Fruit fly (Drosophila melanogaster): ENCODE data around the gene bam.

bam gene

DNA sequence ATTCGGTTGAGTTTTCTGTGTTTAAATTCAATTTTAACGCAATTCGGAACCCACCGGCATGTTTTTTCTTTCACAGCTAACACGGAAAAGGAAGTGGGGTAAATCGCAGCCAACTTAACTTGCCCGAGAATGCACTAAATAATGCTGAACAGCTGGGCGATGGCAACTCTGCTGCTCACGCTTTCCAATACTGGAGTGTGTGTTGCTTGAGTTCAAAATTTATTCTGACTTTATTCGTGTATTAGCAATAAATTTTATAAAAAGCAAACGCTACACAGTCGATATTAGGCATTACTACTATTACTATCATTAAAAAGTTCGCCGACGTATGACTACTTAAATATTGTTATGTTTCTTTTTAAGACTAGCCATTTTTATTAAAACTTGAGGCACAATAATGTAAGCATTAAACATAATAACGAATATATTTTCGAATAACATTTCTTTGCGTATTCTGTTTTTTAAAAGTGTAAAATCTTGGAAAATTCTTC is 2.5 kb upstream of the bam start, which contains the start of the genes RpS27 and Nup37 (continued):
- TF ChIP-seq CG4424 (GFP tag; optimal IDR thresholded peaks at IDR 0.05) (peak; percentile 98), D19B (GFP tag; optimal IDR thresholded peaks at IDR 0.05) (peak; percentile 94), CG14014 (GFP tag; IDR thresholded peaks at IDR 0.05) (peak; percentile 95), Ada2b (GFP tag; IDR thresholded peaks at IDR 0.05) (peak; percentile 87), kay (GFP tag; optimal IDR thresholded peaks at IDR 0.05) (peak; percentile 93), Bdp1 (GFP tag; optimal IDR thresholded peaks at IDR 0.05) (peak; percentile 94), ro (GFP tag; IDR thresholded peaks at IDR 0.05) (peak; percentile 94), Abd-B (GFP tag; optimal IDR thresholded peaks at IDR 0.05) (peak; percentile 93), CG14050 (GFP tag; IDR thresholded peaks at IDR 0.05) (peak; percentile 93), caup (GFP tag; optimal IDR thresholded peaks at IDR 0.05; ENCODE audit: severe bottlenecking) (peak; percentile 100), wdn (GFP tag; IDR thresholded peaks at IDR 0.05) (peak; percentile 94), CG5180 (GFP tag; optimal IDR thresholded peaks at IDR 0.05) (peak; percentile 91), Dbx (GFP tag; IDR thresholded peaks at IDR 0.05) (peak; percentile 99), ara (GFP tag; IDR thresholded peaks at IDR 0.05) (peak; percentile 95), bcd (GFP tag; optimal IDR thresholded peaks at IDR 0.05) (peak; percentile 100), nau (GFP tag; optimal IDR thresholded peaks at IDR 0.05) (peak; percentile 98), Hey (tag; optimal IDR thresholded peaks at IDR 0.05) (peak; percentile 99), pnt (GFP tag; optimal IDR thresholded peaks at IDR 0.05) (peak; percentile 91), CG16863 (GFP tag; optimal IDR thresholded peaks at IDR 0.05) (peak; percentile 98), Hr3 (GFP tag; optimal IDR thresholded peaks at IDR 0.05) (peak; percentile 96), CG11696 (GFP tag; IDR thresholded peaks at IDR 0.05) (peak; percentile 84), CG10209 (GFP tag; optimal IDR thresholded peaks at IDR 0.05) (peak; percentile 99), CG15696 (tag; optimal IDR thresholded peaks at IDR 0.05) (peak; percentile 81), CG14710 (tag; optimal IDR thresholded peaks at IDR 0.05) (peak; percentile 97), sqz (GFP tag; optimal IDR thresholded peaks at IDR 0.05) (peak; percentile 98), CG11504 (tag; optimal IDR thresholded peaks at IDR 0.05) (peak; percentile 93), CG2129 (GFP tag; IDR thresholded peaks at IDR 0.05; ENCODE audit: partially characterized antibody) (no peak), amos (GFP tag; IDR thresholded peaks at IDR 0.05; ENCODE audit: partially characterized antibody) (peak; percentile 41; the same call in 1 of the 2 replicates), CG2202 (tag; optimal IDR thresholded peaks at IDR 0.05) (peak; percentile 96), CG6175 (GFP tag; IDR thresholded peaks at IDR 0.05) (peak; percentile 98), dimm (GFP tag; IDR thresholded peaks at IDR 0.05) (peak; percentile 92), NC2β (GFP tag; optimal IDR thresholded peaks at IDR 0.05) (peak; percentile 100), CG17912 (GFP tag; optimal IDR thresholded peaks at IDR 0.05) (peak; percentile 100), CG17568 (GFP tag; optimal IDR thresholded peaks at IDR 0.05) (peak; percentile 98), CG1024 (GFP tag; IDR thresholded peaks at IDR 0.05) (peak; percentile 94), wor (GFP tag; IDR thresholded peaks at IDR 0.05) (peak; percentile 74), Optix (GFP tag; IDR thresholded peaks at IDR 0.05) (peak; percentile 96), wek (GFP tag; optimal IDR thresholded peaks at IDR 0.05) (peak; percentile 97), gcm2 (GFP tag; optimal IDR thresholded peaks at IDR 0.05) (peak; percentile 98), GATAe (GFP tag; conservative IDR thresholded peaks at IDR 0.05) (peak; percentile 87), Trl (optimal IDR thresholded peaks at IDR 0.05) (no peak), Trl (GFP tag; optimal IDR thresholded peaks at IDR 0.05) (peak; percentile 99), trh (GFP tag; optimal IDR thresholded peaks at IDR 0.05) (peak; percentile 98), CG9727 (GFP tag; optimal IDR thresholded peaks at IDR 0.05) (peak; percentile 99), Hr39 (optimal IDR thresholded peaks at IDR 0.05) (no peak), sd (tag; optimal IDR thresholded peaks at IDR 0.05) (peak; percentile 83), CG14667 (GFP tag; IDR thresholded peaks at IDR 0.05) (peak; percentile 93), grau (tag; optimal IDR thresholded peaks at IDR 0.05) (peak; percentile 92), Tbp (GFP tag; optimal IDR thresholded peaks at IDR 0.05) (no peak), abd-A (tag; optimal IDR thresholded peaks at IDR 0.05) (no peak), hkb (optimal IDR thresholded peaks at IDR 0.05) (no peak), hkb (GFP tag; IDR thresholded peaks at IDR 0.05) (peak; percentile 94)
